Worm (Caenorhabditis elegans) whole organism, L3 larva: Measurements from ENCODE around the gene T02D1.7.

Experiments
- R02D3.7 ChIP-seq: fragments of 150-350 bp; optimal IDR thresholded peaks from 2 replicates; lab custom pipeline; 2014; ENCODE audit warnings: missing biosample characterization, missing genetic modification characterization
- ZK546.5 ChIP-seq: sonication (generic microtip); optimal IDR thresholded peaks from 2 replicates; lab custom pipeline; 2017; ENCODE audit warnings: missing biosample characterization, missing genetic modification characterization
- ama-1 ChIP-seq: fragments of 150-350 bp; optimal IDR thresholded peaks from 2 replicates; lab custom pipeline; 2018
- ceh-28 ChIP-seq: fragments of 150-350 bp; optimal IDR thresholded peaks from 2 replicates; lab custom pipeline; 2014; ENCODE audit warnings: missing biosample characterization, missing genetic modification reagents, missing genetic modification characterization
- daf-12 ChIP-seq: fragments of 150-350 bp; optimal IDR thresholded peaks from 2 replicates; lab custom pipeline; 2014; ENCODE audit warnings: missing biosample characterization, missing genetic modification reagents, missing genetic modification characterization
- elt-3 ChIP-seq, 3 experiments: fragments of 150-350 bp in 1 of 3; sonication (generic microtip) in 2 of 3; optimal IDR thresholded peaks; 2 replicates in 2 of 3; 4 replicates in 1 of 3; lab custom pipeline; 2014 to 2017; ENCODE audit warnings: missing biosample characterization in 3 of 3, missing genetic modification characterization in 3 of 3
- fos-1 ChIP-seq: fragments of 150-350 bp; optimal IDR thresholded peaks from 2 replicates; lab custom pipeline; 2014; ENCODE audit warnings: missing biosample characterization, missing genetic modification characterization
- nhr-11 ChIP-seq: fragments of 150-350 bp; optimal IDR thresholded peaks from 2 replicates; lab custom pipeline; 2014; ENCODE audit warnings: missing biosample characterization, missing genetic modification characterization
- nhr-28 ChIP-seq: fragments of 150-350 bp; optimal IDR thresholded peaks from 2 replicates; lab custom pipeline; 2014; ENCODE audit warnings: missing biosample characterization, missing genetic modification characterization
- nhr-77 ChIP-seq: fragments of 150-350 bp; optimal IDR thresholded peaks from 2 replicates; lab custom pipeline; 2014; ENCODE audit warnings: missing biosample characterization, missing genetic modification characterization
- snpc-4 ChIP-seq: fragments of 150-350 bp; optimal IDR thresholded peaks from 2 replicates; lab custom pipeline; 2014; ENCODE audit warnings: missing biosample characterization, missing genetic modification characterization
- zag-1 ChIP-seq: fragments of 150-350 bp; optimal IDR thresholded peaks from 2 replicates; lab custom pipeline; 2014; ENCODE audit warnings: missing biosample characterization, missing genetic modification characterization
- ztf-11 ChIP-seq: fragments of 150-350 bp; optimal IDR thresholded peaks from 2 replicates; lab custom pipeline; 2014; ENCODE audit warnings: missing biosample characterization, missing genetic modification characterization

DNA sequence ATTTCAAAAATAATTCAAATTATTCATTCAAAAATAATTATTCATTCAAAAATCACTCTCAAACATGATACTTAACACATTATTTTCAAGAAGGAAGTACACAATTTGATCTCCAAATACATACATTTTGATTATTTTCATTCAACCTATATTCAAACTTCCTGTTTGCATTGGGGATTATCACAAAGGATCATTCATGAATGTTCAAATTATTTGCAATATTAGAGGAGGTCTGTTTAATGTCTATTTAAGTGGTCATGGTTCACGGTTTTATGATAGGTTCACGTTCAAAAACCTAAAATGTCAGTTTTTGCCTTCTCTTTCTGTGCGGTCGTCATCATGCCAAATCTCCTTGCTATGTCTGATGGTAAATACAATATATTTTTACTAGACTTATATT lies 45.8 kb downstream of the T02D1.7 start, which contains the start of gene clec-202:
- no peak for TF ChIP-seq nhr-28 (tag; lab: Kevin White, UChicago)
- TF ChIP-seq fos-1 (tag; lab: Kevin White, UChicago) = no peak
- no peak for TF ChIP-seq ama-1
- TF ChIP-seq elt-3 (tag; optimal IDR thresholded peaks at IDR 0.05; lab: Kevin White, UChicago) = no peak
- TF ChIP-seq zag-1 (tag; lab: Kevin White, UChicago) = no peak
- TF ChIP-seq R02D3.7 (tag; lab: Kevin White, UChicago) = no peak
- no peak for TF ChIP-seq ztf-11 (tag; lab: Kevin White, UChicago)
- TF ChIP-seq ceh-28 (tag; lab: Kevin White, UChicago) = no peak
- TF ChIP-seq ZK546.5 (tag; lab: Kevin White, UChicago) = no peak
- no peak for TF ChIP-seq daf-12 (tag; lab: Kevin White, UChicago)
- no peak for TF ChIP-seq nhr-77 (tag; lab: Kevin White, UChicago)
- no peak for TF ChIP-seq nhr-11
- no peak for TF ChIP-seq snpc-4 (tag; lab: Kevin White, UChicago)
